Fruit fly (Drosophila melanogaster) whole organism, embryonic: ENCODE measurements around the gene tup.

Source experiments
- Bgb ChIP-seq: fragments of 200-800 bp; sonication (Bioruptor generic); IDR thresholded peaks from 2 replicates; pipeline ENCODE4 v1.3.6; 2022; ENCODE audit warnings: missing biosample characterization, missing genetic modification characterization; ENCODE audit not compliant: partially characterized antibody
- CG7839 ChIP-seq: fragments of 200-800 bp; sonication (Bioruptor generic); optimal IDR thresholded peaks from 3 replicates; lab custom pipeline; 2018; ENCODE audit warnings: missing biosample characterization, mild to moderate bottlenecking, missing genetic modification characterization, moderate library complexity
- Dll ChIP-seq: fragments of 200-800 bp; sonication (Bioruptor generic); IDR thresholded peaks from 4 replicates; pipeline ENCODE4 v1.3.6; 2022; ENCODE audit warnings: missing biosample characterization, missing genetic modification characterization; ENCODE audit not compliant: partially characterized antibody
- H15 ChIP-seq: fragments of 200-800 bp; sonication (Bioruptor generic); IDR thresholded peaks from 3 replicates; pipeline ENCODE4 v1.3.6; 2022; ENCODE audit warnings: missing biosample characterization, missing genetic modification characterization
- Nf-YC ChIP-seq: fragments of 200-800 bp; optimal IDR thresholded peaks from 3 replicates; lab custom pipeline; 2019; ENCODE audit warnings: missing biosample characterization, mild to moderate bottlenecking, missing genetic modification characterization, moderate library complexity
- Six4 ChIP-seq: fragments of 200-800 bp; sonication (Bioruptor generic); optimal IDR thresholded peaks from 2 replicates; lab custom pipeline; 2016; ENCODE audit warnings: missing biosample characterization, missing genetic modification characterization
- dmrt11E ChIP-seq: fragments of 200-800 bp; sonication (Bioruptor generic); optimal IDR thresholded peaks from 3 replicates; lab custom pipeline; 2018; ENCODE audit warnings: missing biosample characterization, mild to moderate bottlenecking, missing genetic modification characterization, moderate library complexity
- ftz-f1 ChIP-seq: fragments of 200-800 bp; sonication (Bioruptor generic); optimal IDR thresholded peaks from 2 replicates; lab custom pipeline; 2016; ENCODE audit warnings: missing biosample characterization, missing genetic modification characterization
- gsb-n ChIP-seq: fragments of 200-800 bp; sonication (Bioruptor generic); optimal IDR thresholded peaks from 3 replicates; lab custom pipeline; 2018; ENCODE audit warnings: missing biosample characterization, mild to moderate bottlenecking, missing genetic modification characterization
- vvl ChIP-seq: fragments of 200-800 bp; sonication (Bioruptor generic); IDR thresholded peaks from 2 replicates; pipeline ENCODE4 v1.3.6; 2022; ENCODE audit warnings: missing biosample characterization, missing genetic modification characterization

dm6 chr2L:18815194-18815593, 65.9 kb downstream of the tup start:
- TF ChIP-seq gsb-n (tag; lab: Kevin White, UChicago) (peak; percentile 48), Bgb (GFP tag; lab: Robert Waterston, UW) (no peak), CG7839 (tag; lab: Kevin White, UChicago) (no peak), H15 (GFP tag; lab: Robert Waterston, UW) (no peak), Six4 (GFP tag; lab: Kevin White, UChicago) (no peak), dmrt11E (tag; lab: Kevin White, UChicago) (no peak), vvl (GFP tag; lab: Robert Waterston, UW) (no peak), Nf-YC (peak; percentile 29), ftz-f1 (GFP tag; lab: Kevin White, UChicago) (no peak), Dll (no peak)
